Worm (Caenorhabditis elegans): ENCODE measurements around the gene dnj-5.

Gene dnj-5

DNA sequence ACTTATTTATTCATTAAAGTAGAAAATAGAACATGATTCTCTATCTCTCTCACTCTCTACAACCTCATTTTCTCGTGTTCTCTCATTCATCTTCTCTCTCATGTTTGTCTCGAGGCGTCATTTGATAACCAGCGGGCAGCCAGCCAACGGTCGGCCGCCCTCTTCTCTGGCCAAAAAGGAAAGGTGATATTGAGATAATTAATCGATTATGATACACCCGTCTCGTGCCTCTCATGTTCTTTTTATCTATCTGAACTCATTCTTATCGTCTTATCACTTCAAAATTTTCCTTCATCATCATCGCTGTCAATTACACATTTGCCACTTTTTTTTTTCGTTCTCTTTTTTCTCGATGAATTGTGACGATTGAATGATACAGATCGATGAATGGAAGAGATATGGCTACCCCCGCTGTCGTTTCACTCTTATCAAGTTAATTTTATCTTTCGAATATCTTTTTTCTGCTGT is 15.4 kb downstream of the dnj-5 start (continued):
- TF ChIP-seq sdc-2 (tag; optimal IDR thresholded peaks at IDR 0.05) (no peak), unc-42 (tag; optimal IDR thresholded peaks at IDR 0.05) (no peak), ceh-2 (tag; optimal IDR thresholded peaks at IDR 0.05) (no peak), sox-4 (tag; optimal IDR thresholded peaks at IDR 0.05) (no peak), nhr-11 (tag; optimal IDR thresholded peaks at IDR 0.05) (no peak), ceh-30 (tag; optimal IDR thresholded peaks at IDR 0.05) (no peak), ets-4 (tag; optimal IDR thresholded peaks at IDR 0.05) (no peak), unc-55 (GFP tag; optimal IDR thresholded peaks at IDR 0.05) (peak; percentile 83), tbx-7 (tag; optimal IDR thresholded peaks at IDR 0.05) (no peak), ahr-1 (tag; optimal IDR thresholded peaks at IDR 0.05) (no peak), C38D4.7 (GFP tag; optimal IDR thresholded peaks at IDR 0.05) (no peak), ceh-18 (tag; optimal IDR thresholded peaks at IDR 0.05) (peak; percentile 24), ztf-16 (tag; optimal IDR thresholded peaks at IDR 0.05) (no peak), ceh-6 (GFP tag; optimal IDR thresholded peaks at IDR 0.05) (no peak), hlh-6 (tag; optimal IDR thresholded peaks at IDR 0.05) (no peak), ceh-45 (GFP tag; IDR thresholded peaks at IDR 0.05) (no peak), ttx-3 (tag; optimal IDR thresholded peaks at IDR 0.05) (no peak), sox-2 (GFP tag; IDR thresholded peaks at IDR 0.05) (no peak)

DNA sequence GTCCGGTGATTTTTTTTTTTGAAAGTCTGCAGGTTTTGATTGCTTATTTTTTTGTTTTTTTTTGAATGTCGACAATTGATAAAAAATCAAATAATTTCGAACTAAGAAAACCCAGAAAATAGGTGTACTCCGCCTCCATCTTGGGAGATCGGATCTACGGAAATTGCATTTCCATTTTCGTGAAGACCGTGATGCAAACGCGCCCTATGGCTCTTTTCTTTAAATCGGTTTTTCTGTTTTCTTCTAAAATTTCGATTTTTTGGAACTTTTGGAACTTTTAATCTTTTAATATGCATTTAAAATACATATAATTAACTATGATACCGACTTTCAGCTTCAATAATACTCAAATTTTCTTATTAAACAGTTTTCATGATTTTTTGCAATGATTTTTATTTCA is 16.1 kb downstream of the dnj-5 start:
- TF ChIP-seq ceh-34 (tag; optimal IDR thresholded peaks at IDR 0.05) (no peak), ahr-1 (tag; optimal IDR thresholded peaks at IDR 0.05) (no peak), ceh-19 (GFP tag; optimal IDR thresholded peaks at IDR 0.05) (no peak), sox-2 (GFP tag; IDR thresholded peaks at IDR 0.05) (no peak), ceh-30 (tag; optimal IDR thresholded peaks at IDR 0.05) (no peak), pha-2 (tag; optimal IDR thresholded peaks at IDR 0.05) (no peak), eyg-1 (tag; optimal IDR thresholded peaks at IDR 0.05) (no peak), ttx-3 (tag; optimal IDR thresholded peaks at IDR 0.05) (no peak), unc-55 (GFP tag; optimal IDR thresholded peaks at IDR 0.05) (no peak), pax-1 (tag; optimal IDR thresholded peaks at IDR 0.05) (no peak), nhr-11 (tag; optimal IDR thresholded peaks at IDR 0.05) (no peak), gmeb-2 (tag; optimal IDR thresholded peaks at IDR 0.05) (no peak), ceh-24 (tag; optimal IDR thresholded peaks at IDR 0.05) (no peak), hlh-6 (tag; optimal IDR thresholded peaks at IDR 0.05) (no peak), C38D4.7 (GFP tag; optimal IDR thresholded peaks at IDR 0.05) (no peak), pat-9 (tag; optimal IDR thresholded peaks at IDR 0.05) (no peak)

ce11 chrII:6841102-6841501 is 17.0 kb downstream of the dnj-5 start:
- TF ChIP-seq ceh-18 (tag; optimal IDR thresholded peaks at IDR 0.05), result peak; percentile 52
- no peak for TF ChIP-seq C38D4.7 (GFP tag; optimal IDR thresholded peaks at IDR 0.05)
- TF ChIP-seq unc-55 (GFP tag; optimal IDR thresholded peaks at IDR 0.05), result peak; percentile 70
- TF ChIP-seq rnt-1 (tag; optimal IDR thresholded peaks at IDR 0.05), result peak; percentile 34
- TF ChIP-seq odd-2 (tag; optimal IDR thresholded peaks at IDR 0.05), result no peak
- TF ChIP-seq nfya-1 (tag; optimal IDR thresholded peaks at IDR 0.05), result peak; percentile 10

- TF ChIP-seq mec-3 (tag; optimal IDR thresholded peaks at IDR 0.05; ENCODE audit: borderline replicate concordance) (no peak), sdc-2 (tag; optimal IDR thresholded peaks at IDR 0.05) (no peak), sox-2 (GFP tag; IDR thresholded peaks at IDR 0.05) (no peak), pax-1 (tag; optimal IDR thresholded peaks at IDR 0.05) (no peak), ttx-3 (tag; optimal IDR thresholded peaks at IDR 0.05) (no peak), syd-9 (tag; optimal IDR thresholded peaks at IDR 0.05) (no peak), tbx-2 (tag; optimal IDR thresholded peaks at IDR 0.05) (no peak), odd-2 (tag; optimal IDR thresholded peaks at IDR 0.05) (no peak), ceh-48 (tag; optimal IDR thresholded peaks at IDR 0.05) (no peak), pha-4 (tag; optimal IDR thresholded peaks at IDR 0.05) (no peak), C38D4.7 (GFP tag; optimal IDR thresholded peaks at IDR 0.05) (no peak)
Observed at ce11 chrII:6840663-6841062, 17.4 kb downstream of the dnj-5 start.

DNA sequence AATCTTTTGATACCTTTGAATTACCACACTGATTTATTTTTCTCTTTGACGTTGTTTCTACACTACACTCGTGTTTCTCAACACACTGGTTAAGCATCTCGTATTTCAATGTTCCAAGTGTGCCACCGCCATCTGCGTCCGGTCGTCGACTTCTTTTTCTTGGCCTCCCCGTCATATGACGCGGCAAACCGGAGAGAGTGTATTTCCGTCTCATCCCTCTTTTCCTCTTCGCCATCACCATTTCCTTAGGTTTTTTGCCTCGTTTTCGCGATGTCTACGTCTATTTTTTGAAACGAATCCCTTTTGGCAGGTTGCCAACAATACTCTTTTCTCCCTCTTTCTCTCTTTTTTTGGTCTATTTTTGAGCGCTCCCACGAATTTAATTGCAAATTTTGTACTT is 19.1 kb downstream of the dnj-5 start:
- TF ChIP-seq eyg-1 (tag; optimal IDR thresholded peaks at IDR 0.05), result peak; percentile 20
- TF ChIP-seq ceh-34 (tag; optimal IDR thresholded peaks at IDR 0.05), result peak; percentile 96
- peak; percentile 29 for TF ChIP-seq nfya-1 (tag; optimal IDR thresholded peaks at IDR 0.05)
- no peak for TF ChIP-seq F13H6.1 (tag; optimal IDR thresholded peaks at IDR 0.05)
- TF ChIP-seq ceh-18 (tag; optimal IDR thresholded peaks at IDR 0.05), result peak; percentile 30
- TF ChIP-seq T23F11.4 (GFP tag; optimal IDR thresholded peaks at IDR 0.05), result no peak
- TF ChIP-seq hlh-30 (tag; optimal IDR thresholded peaks at IDR 0.05; ENCODE audit: insufficient read depth), result peak; percentile 75
- peak; percentile 46 for TF ChIP-seq tbx-2 (tag; optimal IDR thresholded peaks at IDR 0.05)
